Fruit fly (Drosophila melanogaster) whole organism, adult: ENCODE measurements around the gene sordd2.
A peak's percentile ranks its signal among the peaks of the same experiment; 100 is the strongest.

Experiments
- CG11617 ChIP-seq: fragments of 200-800 bp; sonication (Bioruptor generic); optimal IDR thresholded peaks from 2 replicates; lab custom pipeline; 2017; ENCODE audit warnings: mild to moderate bottlenecking, missing biosample characterization, missing genetic modification reagents, missing genetic modification characterization
- CG12768 ChIP-seq: fragments of 200-800 bp; sonication (Bioruptor generic); optimal IDR thresholded peaks from 2 replicates; lab custom pipeline; 2017; ENCODE audit warnings: missing biosample characterization, missing genetic modification characterization, mild to moderate bottlenecking, moderate library complexity, missing genetic modification reagents
- CG14711 ChIP-seq: fragments of 200-800 bp; sonication (Bioruptor generic); optimal IDR thresholded peaks from 2 replicates; lab custom pipeline; 2018; ENCODE audit warnings: missing biosample characterization, mild to moderate bottlenecking, missing genetic modification characterization, moderate library complexity
- CG1620 ChIP-seq: fragments of 200-800 bp; sonication (Bioruptor generic); optimal IDR thresholded peaks from 2 replicates; lab custom pipeline; 2016; ENCODE audit warnings: missing biosample characterization, missing genetic modification characterization
- CG33017 ChIP-seq: fragments of 200-800 bp; sonication (Bioruptor generic); optimal IDR thresholded peaks from 2 replicates; lab custom pipeline; 2018; ENCODE audit warnings: missing biosample characterization, mild to moderate bottlenecking, missing genetic modification characterization, moderate library complexity
- CG5204 ChIP-seq: fragments of 200-800 bp; sonication (Bioruptor generic); optimal IDR thresholded peaks from 2 replicates; lab custom pipeline; 2016; ENCODE audit warnings: missing biosample characterization, missing genetic modification characterization
- CG7045 ChIP-seq: fragments of 200-800 bp; sonication (Bioruptor generic); optimal IDR thresholded peaks from 2 replicates; lab custom pipeline; 2017; ENCODE audit warnings: missing biosample characterization, mild to moderate bottlenecking, missing genetic modification characterization
- CG7101 ChIP-seq: fragments of 200-800 bp; sonication (Bioruptor generic); optimal IDR thresholded peaks from 2 replicates; lab custom pipeline; 2018; ENCODE audit warnings: missing biosample characterization, mild to moderate bottlenecking, missing genetic modification characterization, moderate library complexity
- Clk ChIP-seq: fragments of 200-800 bp; sonication (Bioruptor generic); optimal IDR thresholded peaks from 2 replicates; lab custom pipeline; 2017; ENCODE audit warnings: missing biosample characterization, missing genetic modification characterization
- Crg-1 ChIP-seq: fragments of 200-800 bp; sonication (Bioruptor generic); optimal IDR thresholded peaks from 2 replicates; lab custom pipeline; 2016; ENCODE audit warnings: missing biosample characterization, missing genetic modification characterization
- Hr96 ChIP-seq: fragments of 200-800 bp; sonication (Bioruptor generic); optimal IDR thresholded peaks from 2 replicates; lab custom pipeline; 2016; ENCODE audit warnings: missing biosample characterization, missing genetic modification characterization
- Mnt ChIP-seq: fragments of 200-800 bp; sonication (Bioruptor generic); optimal IDR thresholded peaks from 2 replicates; lab custom pipeline; 2016; ENCODE audit warnings: missing biosample characterization, mild to moderate bottlenecking, missing genetic modification characterization
- bab1 ChIP-seq: fragments of 200-800 bp; sonication (Bioruptor generic); optimal IDR thresholded peaks from 3 replicates; lab custom pipeline; 2019; ENCODE audit warnings: missing biosample characterization, mild to moderate bottlenecking, missing genetic modification characterization, moderate library complexity
- cic ChIP-seq: fragments of 200-800 bp; sonication (Bioruptor generic); optimal IDR thresholded peaks from 2 replicates; lab custom pipeline; 2017; ENCODE audit warnings: missing biosample characterization, mild to moderate bottlenecking, missing genetic modification characterization, moderate library complexity
- cnc ChIP-seq, 2 experiments: fragments of >200 bp; optimal IDR thresholded peaks; 2 replicates each; lab custom pipeline; 2017
- kay ChIP-seq: fragments of 200-800 bp; sonication (Bioruptor generic); peaks from one replicate; lab custom pipeline; 2016; ENCODE audit warnings: missing biosample characterization, missing genetic modification characterization, borderline replicate concordance
- ovo ChIP-seq: fragments of 200-800 bp; sonication (Bioruptor generic); optimal IDR thresholded peaks from 2 replicates; lab custom pipeline; 2016; ENCODE audit warnings: missing biosample characterization, missing genetic modification characterization
- pad ChIP-seq: fragments of 200-800 bp; sonication (Bioruptor generic); optimal IDR thresholded peaks from 3 replicates; lab custom pipeline; 2017; ENCODE audit warnings: missing biosample characterization, missing genetic modification characterization, mild to moderate bottlenecking, moderate library complexity, missing genetic modification reagents
- tj ChIP-seq: fragments of 200-800 bp; sonication (Bioruptor generic); optimal IDR thresholded peaks from 3 replicates; lab custom pipeline; 2017; ENCODE audit warnings: missing biosample characterization, mild to moderate bottlenecking, missing genetic modification characterization, moderate library complexity
- toe ChIP-seq: fragments of 200-800 bp; sonication (Bioruptor generic); optimal IDR thresholded peaks from 2 replicates; lab custom pipeline; 2016; ENCODE audit warnings: missing biosample characterization, missing genetic modification characterization

Gene sordd2

DNA sequence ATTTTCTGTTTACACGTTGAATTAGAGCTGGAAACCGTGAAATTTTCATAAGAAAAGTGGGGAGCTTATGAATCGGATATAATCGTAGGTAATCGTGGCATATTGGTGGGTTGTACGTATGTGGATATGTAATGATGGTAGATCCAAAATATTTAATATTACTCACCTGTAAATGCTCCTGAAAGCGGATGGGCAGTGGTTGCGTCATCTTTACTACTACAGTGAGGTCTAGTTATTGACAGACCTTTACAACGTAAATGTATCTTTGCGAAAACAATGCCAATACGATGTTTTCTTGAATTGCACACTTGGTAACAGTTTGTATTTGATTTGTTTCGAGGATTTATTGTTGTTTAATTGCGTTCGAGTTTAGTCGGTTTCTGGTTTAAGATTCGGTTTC lies 35.0 kb upstream of the sordd2 start:
- TF ChIP-seq Crg-1 (GFP tag; lab: Kevin White, UChicago) = no peak
- no peak for TF ChIP-seq CG14711
- TF ChIP-seq CG7101 (tag; lab: Kevin White, UChicago) = no peak
- TF ChIP-seq tj (GFP tag; lab: Kevin White, UChicago) = no peak
- no peak for TF ChIP-seq CG11617
- no peak for TF ChIP-seq cic
- no peak for TF ChIP-seq CG33017 (tag; lab: Kevin White, UChicago)
- TF ChIP-seq cnc (optimal IDR thresholded peaks at IDR 0.05; lab: Kevin White, UChicago) = no peak
- no peak for TF ChIP-seq CG7045
- no peak for TF ChIP-seq CG1620
- TF ChIP-seq Hr96 (GFP tag; lab: Kevin White, UChicago) = no peak
- TF ChIP-seq toe (GFP tag; lab: Kevin White, UChicago) = no peak
- no peak for TF ChIP-seq bab1 (GFP tag; lab: Kevin White, UChicago)

DNA sequence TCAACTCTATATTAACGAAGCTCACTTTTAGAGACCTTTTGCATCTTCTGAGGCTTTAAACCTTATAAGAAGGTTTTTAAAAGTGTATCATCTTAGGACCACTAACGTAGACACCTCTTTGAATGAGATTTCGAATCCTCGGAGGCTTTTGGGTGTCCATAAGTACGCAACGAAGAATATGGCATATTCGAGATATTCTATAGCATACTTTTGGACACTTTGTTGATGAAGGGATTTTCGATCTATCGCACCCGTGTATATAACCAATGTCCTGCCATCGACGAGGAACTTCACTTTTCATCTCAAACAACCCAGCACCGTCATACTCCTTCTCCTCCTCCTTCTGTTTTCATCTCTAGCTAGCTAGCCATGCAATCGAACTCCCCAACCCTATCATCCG lies 23.4 kb upstream of the sordd2 start:
- TF ChIP-seq kay = no peak
- no peak for TF ChIP-seq Hr96 (GFP tag; lab: Kevin White, UChicago)
- no peak for TF ChIP-seq cic
- TF ChIP-seq CG1620 = no peak
- no peak for TF ChIP-seq tj (GFP tag; lab: Kevin White, UChicago)
- no peak for TF ChIP-seq CG11617
- no peak for TF ChIP-seq bab1 (GFP tag; lab: Kevin White, UChicago)
- no peak for TF ChIP-seq cnc (optimal IDR thresholded peaks at IDR 0.05; lab: Kevin White, UChicago)
- no peak for TF ChIP-seq Mnt
- TF ChIP-seq CG7101 (tag; lab: Kevin White, UChicago) = no peak
- TF ChIP-seq Crg-1 (GFP tag; lab: Kevin White, UChicago) = no peak
- no peak for TF ChIP-seq Clk (GFP tag; lab: Kevin White, UChicago)
- TF ChIP-seq CG5204 (GFP tag; lab: Kevin White, UChicago) = no peak
- no peak for TF ChIP-seq CG14711
- TF ChIP-seq ovo = no peak
- TF ChIP-seq pad (GFP tag; lab: Kevin White, UChicago) = no peak
- TF ChIP-seq CG7045 = no peak
- no peak for TF ChIP-seq toe (GFP tag; lab: Kevin White, UChicago)
- TF ChIP-seq CG33017 (tag; lab: Kevin White, UChicago) = no peak
- no peak for TF ChIP-seq CG12768 (GFP tag; lab: Kevin White, UChicago)

DNA sequence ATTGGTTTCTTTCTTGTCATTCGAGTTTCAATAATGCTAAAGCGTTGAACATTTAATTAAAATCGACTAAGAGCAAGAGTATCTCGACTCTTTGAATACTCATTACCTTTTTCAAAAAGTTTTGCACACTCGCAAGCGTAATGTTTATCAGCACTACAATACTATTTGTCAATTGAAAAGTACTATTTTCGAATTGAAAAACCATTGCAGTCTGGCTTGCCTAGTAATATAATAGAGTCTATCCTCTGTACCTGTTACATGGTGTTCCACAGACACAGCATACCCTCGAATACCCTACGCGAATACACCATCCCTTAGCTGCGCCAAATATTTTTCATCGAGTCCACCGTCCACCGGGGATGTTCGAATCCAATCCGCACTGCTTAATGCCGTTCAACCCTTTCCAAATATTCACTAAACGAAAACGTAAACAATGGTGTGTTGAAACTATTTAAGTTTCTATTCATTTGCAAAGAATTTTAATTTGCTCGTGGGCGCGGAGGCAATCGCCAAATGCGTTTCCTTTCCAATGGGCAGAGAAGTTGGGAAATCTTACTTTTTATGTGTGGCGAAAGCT lies 19.7 kb upstream of the sordd2 start:
- TF ChIP-seq CG1620 = no peak
- no peak for TF ChIP-seq CG14711
- no peak for TF ChIP-seq cic
- TF ChIP-seq CG7045 = no peak
- TF ChIP-seq Clk (GFP tag; lab: Kevin White, UChicago) = no peak
- TF ChIP-seq toe (GFP tag; lab: Kevin White, UChicago) = no peak
- TF ChIP-seq CG33017 (tag; lab: Kevin White, UChicago) = no peak
- no peak for TF ChIP-seq CG12768 (GFP tag; lab: Kevin White, UChicago)
- no peak for TF ChIP-seq CG5204 (GFP tag; lab: Kevin White, UChicago)
- TF ChIP-seq kay = no peak
- TF ChIP-seq bab1 (GFP tag; lab: Kevin White, UChicago) = no peak
- TF ChIP-seq ovo = no peak
- no peak for TF ChIP-seq pad (GFP tag; lab: Kevin White, UChicago)
- no peak for TF ChIP-seq tj (GFP tag; lab: Kevin White, UChicago)

DNA sequence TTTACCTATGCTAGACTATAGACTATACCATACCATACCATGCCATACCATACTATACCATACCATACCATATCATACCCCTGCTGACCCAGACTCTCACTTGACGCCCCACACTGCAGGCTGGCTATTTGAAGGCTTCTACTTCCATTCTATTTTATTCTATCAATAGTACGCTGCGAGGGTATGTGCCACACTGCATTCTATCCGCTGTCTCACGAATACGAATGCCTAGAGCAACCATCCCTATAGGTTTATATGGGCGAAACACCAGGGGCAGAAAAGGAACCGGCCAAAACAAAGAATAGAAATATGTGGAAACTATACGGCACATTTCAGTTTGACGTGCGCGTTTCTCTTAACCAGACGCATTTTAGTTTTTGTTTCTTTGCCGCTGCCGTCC lies 18.9 kb upstream of the sordd2 start:
- no peak for TF ChIP-seq pad (GFP tag; lab: Kevin White, UChicago)
- no peak for TF ChIP-seq Clk (GFP tag; lab: Kevin White, UChicago)
- TF ChIP-seq toe (GFP tag; lab: Kevin White, UChicago) = no peak
- TF ChIP-seq CG7045 = no peak
- no peak for TF ChIP-seq CG7101 (tag; lab: Kevin White, UChicago)
- no peak for TF ChIP-seq cic
- TF ChIP-seq Mnt = no peak
- no peak for TF ChIP-seq bab1 (GFP tag; lab: Kevin White, UChicago)
- TF ChIP-seq CG1620 = no peak
- no peak for TF ChIP-seq ovo
- no peak for TF ChIP-seq kay
- TF ChIP-seq cnc (optimal IDR thresholded peaks at IDR 0.05; lab: Kevin White, UChicago) = no peak
- no peak for TF ChIP-seq CG12768 (GFP tag; lab: Kevin White, UChicago)
- TF ChIP-seq Crg-1 (GFP tag; lab: Kevin White, UChicago) = no peak
- no peak for TF ChIP-seq CG5204 (GFP tag; lab: Kevin White, UChicago)
- no peak for TF ChIP-seq Hr96 (GFP tag; lab: Kevin White, UChicago)
- no peak for TF ChIP-seq tj (GFP tag; lab: Kevin White, UChicago)
- no peak for TF ChIP-seq CG14711

DNA sequence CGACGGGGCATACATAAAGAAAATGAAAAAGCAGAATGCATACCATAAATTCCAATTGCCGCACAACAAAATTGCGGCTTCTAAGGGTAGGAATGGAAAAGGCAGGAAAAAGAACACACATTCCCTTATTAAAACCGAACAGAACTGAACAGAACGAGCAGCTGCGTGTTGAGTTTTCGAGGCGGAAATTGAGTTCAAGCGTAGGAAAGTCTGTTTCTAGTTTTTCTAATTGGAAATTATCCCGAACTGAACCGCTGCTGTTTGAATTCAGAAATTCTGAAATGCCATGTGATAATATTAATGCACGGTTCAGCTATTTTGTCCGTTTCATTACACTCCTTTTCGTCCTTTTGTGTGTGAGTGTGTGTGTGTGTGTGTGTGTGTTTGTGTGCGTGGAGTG lies 17.9 kb upstream of the sordd2 start:
- no peak for TF ChIP-seq Clk (GFP tag; lab: Kevin White, UChicago)
- TF ChIP-seq CG11617 = no peak
- no peak for TF ChIP-seq pad (GFP tag; lab: Kevin White, UChicago)
- TF ChIP-seq kay = no peak
- TF ChIP-seq CG1620 = no peak
- no peak for TF ChIP-seq Hr96 (GFP tag; lab: Kevin White, UChicago)
- TF ChIP-seq CG33017 (tag; lab: Kevin White, UChicago) = no peak
- TF ChIP-seq CG7045 = no peak
- no peak for TF ChIP-seq bab1 (GFP tag; lab: Kevin White, UChicago)
- no peak for TF ChIP-seq ovo
- TF ChIP-seq tj (GFP tag; lab: Kevin White, UChicago) = no peak
- no peak for TF ChIP-seq Crg-1 (GFP tag; lab: Kevin White, UChicago)

DNA sequence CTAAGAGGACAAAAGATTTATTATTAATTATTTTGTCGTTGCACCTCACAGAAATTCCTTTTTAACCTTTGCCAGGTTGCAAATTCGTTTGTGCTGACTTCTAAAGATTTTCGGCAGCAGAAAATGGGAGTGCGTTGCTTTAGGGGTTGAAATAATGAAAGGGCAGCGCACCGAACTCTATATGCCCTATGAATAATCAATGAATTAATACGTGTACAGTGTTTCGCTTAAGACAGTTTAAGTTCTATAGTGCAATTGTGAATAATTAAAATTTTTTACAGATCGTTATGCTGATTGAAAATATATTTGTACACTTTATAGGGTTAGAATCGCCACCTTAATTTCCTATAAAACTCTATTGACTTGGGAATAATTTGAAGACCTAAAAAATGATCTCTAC lies 17.2 kb upstream of the sordd2 start:
- TF ChIP-seq kay (no peak), Mnt (no peak), ovo (no peak)

DNA sequence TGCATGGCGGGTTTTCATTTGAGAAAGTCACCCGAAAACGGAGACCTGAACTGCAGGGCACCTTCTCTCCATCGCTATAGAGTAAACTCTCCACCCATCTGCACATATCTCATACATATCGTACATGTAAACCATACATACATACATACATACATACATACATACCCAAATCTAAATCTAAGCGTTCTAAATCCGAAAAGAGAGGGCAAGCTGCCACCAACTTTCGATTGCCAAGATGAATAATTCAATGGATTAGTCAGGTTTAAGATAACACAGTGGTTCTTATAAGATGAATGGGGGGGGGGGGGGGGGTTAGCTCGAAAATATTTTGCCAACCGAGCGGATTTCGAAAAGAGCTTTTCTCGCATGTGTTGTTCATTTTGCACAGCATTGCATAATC lies 15.5 kb upstream of the sordd2 start:
- TF ChIP-seq tj (GFP tag; lab: Kevin White, UChicago) (peak; percentile 86), CG33017 (tag; lab: Kevin White, UChicago) (no peak), CG14711 (no peak), Crg-1 (GFP tag; lab: Kevin White, UChicago) (no peak), bab1 (GFP tag; lab: Kevin White, UChicago) (no peak), cic (no peak), ovo (no peak), CG1620 (no peak), kay (no peak)
